Worm (Caenorhabditis elegans) whole organism, midembryonic: ENCODE data around the gene srw-38.

Experiments used
- T22C8.4 ChIP-seq: fragments of 200-800 bp; sonication (Bioruptor generic); IDR thresholded peaks from 2 replicates; pipeline ENCODE4 v1.3.6; 2022; ENCODE audit warnings: missing genetic modification characterization, missing compliant biosample characterization
- cog-1 ChIP-seq: sonication (generic microtip); optimal IDR thresholded peaks from 2 replicates; lab custom pipeline; 2016; ENCODE audit warnings: missing genetic modification characterization, missing compliant biosample characterization
- flt-1 ChIP-seq: fragments of 200-800 bp; sonication (Bioruptor generic); IDR thresholded peaks from 2 replicates; pipeline ENCODE4 v1.3.6; 2022; ENCODE audit warnings: missing genetic modification characterization, missing compliant biosample characterization
- med-1 ChIP-seq: sonication (generic microtip); optimal IDR thresholded peaks from 2 replicates; lab custom pipeline; 2017; ENCODE audit warnings: missing genetic modification characterization, mild to moderate bottlenecking, missing compliant biosample characterization, antibody characterized with exemption, missing genetic modification reagents; ENCODE audit not compliant: insufficient read depth
- ref-1 ChIP-seq: fragments of 200-800 bp; sonication (Bioruptor generic); conservative IDR thresholded peaks from 2 replicates; pipeline ENCODE4 v1.3.6; 2022; ENCODE audit warnings: missing genetic modification reagents, missing genetic modification characterization, missing compliant biosample characterization
- tab-1 ChIP-seq: fragments of 200-800 bp; sonication (Bioruptor generic); IDR thresholded peaks from 2 replicates; pipeline ENCODE4 v1.3.6; 2022; ENCODE audit warnings: missing genetic modification characterization, missing compliant biosample characterization
- ztf-29 ChIP-seq: fragments of 200-800 bp; sonication (Bioruptor generic); IDR thresholded peaks from 2 replicates; pipeline ENCODE4 v1.3.6; 2022; ENCODE audit warnings: missing genetic modification reagents, missing genetic modification characterization, missing compliant biosample characterization

ce11 chrV:19829225-19829624, 7.0 kb upstream of the srw-38 start:
- TF ChIP-seq tab-1 (no peak), ztf-29 (GFP tag; lab: Robert Waterston, UW) (no peak), flt-1 (GFP tag; lab: Robert Waterston, UW) (no peak), med-1 (no peak), ref-1 (GFP tag; lab: Robert Waterston, UW) (no peak), cog-1 (tag; lab: Kevin White, UChicago) (no peak), T22C8.4 (no peak)
